Fruit fly (Drosophila melanogaster) whole organism, wandering third instar larva: ENCODE measurements around the gene Nepl3.

Experiments used
- Abd-B ChIP-seq: fragments of >200 bp; optimal IDR thresholded peaks from 2 replicates; lab custom pipeline; 2017; ENCODE audit warnings: missing biosample characterization, missing genetic modification characterization
- CG32264 ChIP-seq: fragments of 200-800 bp; sonication (Bioruptor generic); optimal IDR thresholded peaks from 2 replicates; lab custom pipeline; 2016; ENCODE audit warnings: missing biosample characterization, missing genetic modification characterization
- CG9705 ChIP-seq: fragments of 200-800 bp; sonication (Bioruptor generic); optimal IDR thresholded peaks from 2 replicates; lab custom pipeline; 2018; ENCODE audit warnings: missing biosample characterization, mild to moderate bottlenecking, missing genetic modification characterization
- CrebA ChIP-seq: fragments of 200-800 bp; sonication (Bioruptor generic); optimal IDR thresholded peaks from 2 replicates; lab custom pipeline; 2016; ENCODE audit warnings: missing biosample characterization, mild to moderate bottlenecking, missing genetic modification characterization, borderline replicate concordance
- Dfd ChIP-seq: fragments of >200 bp; optimal IDR thresholded peaks from 2 replicates; lab custom pipeline; 2017; ENCODE audit warnings: missing biosample characterization, missing genetic modification characterization
- Dif ChIP-seq: fragments of 200-275, 200-300 bp; sonication (Bioruptor generic); optimal IDR thresholded peaks from 2 replicates; lab custom pipeline; 2018; ENCODE audit warnings: missing biosample characterization, missing genetic modification characterization; ENCODE audit not compliant: partially characterized antibody
- GATAd ChIP-seq: sonication (Bioruptor generic); optimal IDR thresholded peaks from 2 replicates; lab custom pipeline; 2016; ENCODE audit warnings: missing biosample characterization, missing genetic modification characterization
- HLH106 ChIP-seq: fragments of 200-800 bp; optimal IDR thresholded peaks from 3 replicates; lab custom pipeline; 2019; ENCODE audit warnings: missing biosample characterization, mild to moderate bottlenecking, missing genetic modification characterization, moderate library complexity
- Hnf4 ChIP-seq: fragments of 200-800 bp; sonication (Bioruptor generic); optimal IDR thresholded peaks from 2 replicates; lab custom pipeline; 2016; ENCODE audit warnings: missing biosample characterization, mild to moderate bottlenecking, missing genetic modification characterization
- Hr78 ChIP-seq: fragments of >200 bp; optimal IDR thresholded peaks from 2 replicates; lab custom pipeline; 2017; ENCODE audit warnings: missing biosample characterization, missing genetic modification characterization
- Hr83 ChIP-seq: fragments of 200-300 bp; sonication (Bioruptor generic); optimal IDR thresholded peaks from 2 replicates; lab custom pipeline; 2016; ENCODE audit warnings: missing biosample characterization, mild to moderate bottlenecking, missing genetic modification characterization, moderate library complexity; ENCODE audit not compliant: poor library complexity, severe bottlenecking
- Jra ChIP-seq: sonication (Bioruptor generic); optimal IDR thresholded peaks from 2 replicates; lab custom pipeline; 2016; ENCODE audit warnings: missing biosample characterization, missing genetic modification characterization
- Mio ChIP-seq: sonication (Bioruptor generic); optimal IDR thresholded peaks from 2 replicates; lab custom pipeline; 2016; ENCODE audit warnings: missing biosample characterization, missing genetic modification characterization
- Myc ChIP-seq: fragments of >200 bp; optimal IDR thresholded peaks from 2 replicates; lab custom pipeline; 2017
- N ChIP-seq: fragments of >200 bp; optimal IDR thresholded peaks from 2 replicates; lab custom pipeline; 2018; ENCODE audit warnings: missing biosample characterization, missing external identifiers, missing genetic modification characterization
- OdsH ChIP-seq: fragments of 200-800 bp; sonication (Bioruptor generic); optimal IDR thresholded peaks from 2 replicates; lab custom pipeline; 2016; ENCODE audit warnings: missing biosample characterization, mild to moderate bottlenecking, missing genetic modification characterization
- Rel ChIP-seq, 2 experiments: fragments of 200-800 bp; sonication (Bioruptor generic) in 1 of 2; optimal IDR thresholded peaks; 2 replicates in 1 of 2; 3 replicates in 1 of 2; lab custom pipeline; 2016 to 2019; ENCODE audit warnings: mild to moderate bottlenecking in 2 of 2, missing biosample characterization in 2 of 2, missing genetic modification characterization in 2 of 2, moderate library complexity in 1 of 2
- Sp1 ChIP-seq: fragments of 200-800 bp; sonication (Bioruptor generic); optimal IDR thresholded peaks from 3 replicates; lab custom pipeline; 2019; ENCODE audit warnings: missing biosample characterization, mild to moderate bottlenecking, missing genetic modification characterization, moderate library complexity
- Vsx2 ChIP-seq: fragments of 200-300, 225-300 bp; sonication (Bioruptor generic); optimal IDR thresholded peaks from 2 replicates; lab custom pipeline; 2018; ENCODE audit warnings: missing biosample characterization, missing genetic modification characterization; ENCODE audit not compliant: partially characterized antibody
- br ChIP-seq: fragments of 200-800 bp; sonication (Bioruptor generic); optimal IDR thresholded peaks from 2 replicates; lab custom pipeline; 2016; ENCODE audit warnings: missing biosample characterization, missing genetic modification characterization
- brk ChIP-seq: fragments of 200-800 bp; sonication (Bioruptor generic); optimal IDR thresholded peaks from 2 replicates; lab custom pipeline; 2016; ENCODE audit warnings: missing biosample characterization, mild to moderate bottlenecking, missing genetic modification characterization
- dl ChIP-seq, 2 experiments: fragments of 175-275, 200-275 bp in 1 of 2; fragments of 200-275 bp in 1 of 2; sonication (Bioruptor generic); optimal IDR thresholded peaks; lab custom pipeline; 2018; ENCODE audit warnings: mild to moderate bottlenecking in 2 of 2, missing biosample characterization in 2 of 2, missing genetic modification characterization in 2 of 2, moderate library complexity in 2 of 2; ENCODE audit not compliant: partially characterized antibody in 2 of 2, insufficient read depth in 1 of 2
- dmrt93B ChIP-seq: fragments of 200-800 bp; sonication (Bioruptor generic); optimal IDR thresholded peaks from 2 replicates; lab custom pipeline; 2018; ENCODE audit warnings: missing biosample characterization, mild to moderate bottlenecking, missing genetic modification characterization
- dsf ChIP-seq: sonication (Bioruptor generic); optimal IDR thresholded peaks from 2 replicates; lab custom pipeline; 2016; ENCODE audit warnings: missing biosample characterization, missing genetic modification characterization, borderline replicate concordance
- ey ChIP-seq: fragments of 200-800 bp; sonication (Bioruptor generic); optimal IDR thresholded peaks from 2 replicates; lab custom pipeline; 2016; ENCODE audit warnings: missing biosample characterization, missing genetic modification characterization
- foxo ChIP-seq, 2 experiments: fragments of 200-800 bp; sonication (Bioruptor generic); optimal IDR thresholded peaks; 2 replicates in 1 of 2; 3 replicates in 1 of 2; lab custom pipeline; 2016 to 2017; ENCODE audit warnings: missing biosample characterization in 2 of 2, missing genetic modification characterization in 2 of 2
- fru ChIP-seq: fragments of 200-800 bp; sonication (Bioruptor generic); optimal IDR thresholded peaks from 3 replicates; lab custom pipeline; 2016; ENCODE audit warnings: missing biosample characterization, mild to moderate bottlenecking, missing genetic modification characterization
- h ChIP-seq: fragments of 200-800 bp; sonication (Bioruptor generic); optimal IDR thresholded peaks from 3 replicates; lab custom pipeline; 2016; ENCODE audit warnings: missing biosample characterization, mild to moderate bottlenecking, missing genetic modification characterization
- jim ChIP-seq: fragments of 175-275, 200-325 bp; sonication (Bioruptor generic); optimal IDR thresholded peaks from 2 replicates; lab custom pipeline; 2016; ENCODE audit warnings: missing biosample characterization, mild to moderate bottlenecking, missing genetic modification characterization
- lola ChIP-seq: fragments of >200 bp; optimal IDR thresholded peaks from 2 replicates; lab custom pipeline; 2017; ENCODE audit warnings: missing biosample characterization, missing genetic modification characterization
- pan ChIP-seq: fragments of >200 bp; optimal IDR thresholded peaks from 2 replicates; lab custom pipeline; 2017
- psq ChIP-seq: fragments of 200-800 bp; sonication (Bioruptor generic); optimal IDR thresholded peaks from 3 replicates; lab custom pipeline; 2017; ENCODE audit warnings: missing biosample characterization, mild to moderate bottlenecking, missing genetic modification characterization, moderate library complexity
- rgr ChIP-seq: fragments of 200-800 bp; sonication (Bioruptor generic); optimal IDR thresholded peaks from 3 replicates; lab custom pipeline; 2016; ENCODE audit warnings: missing biosample characterization, mild to moderate bottlenecking, missing genetic modification characterization
- sage ChIP-seq: fragments of 200-800 bp; sonication (Bioruptor generic); optimal IDR thresholded peaks from 2 replicates; lab custom pipeline; 2016; ENCODE audit warnings: missing biosample characterization, mild to moderate bottlenecking, missing genetic modification characterization
- sv ChIP-seq: fragments of 200-800 bp; sonication (Bioruptor generic); optimal IDR thresholded peaks from 3 replicates; lab custom pipeline; 2016; ENCODE audit warnings: missing biosample characterization, missing genetic modification characterization
- tai ChIP-seq: sonication (Bioruptor generic); optimal IDR thresholded peaks from 2 replicates; lab custom pipeline; 2016; ENCODE audit warnings: missing biosample characterization, missing genetic modification characterization
- usp ChIP-seq: fragments of >200 bp; optimal IDR thresholded peaks from 2 replicates; lab custom pipeline; 2017; ENCODE audit warnings: missing biosample characterization, missing genetic modification characterization
- woc ChIP-seq: sonication (Bioruptor generic); optimal IDR thresholded peaks from 2 replicates; lab custom pipeline; 2016; ENCODE audit warnings: missing biosample characterization, mild to moderate bottlenecking, missing genetic modification characterization

Nepl3 gene

DNA sequence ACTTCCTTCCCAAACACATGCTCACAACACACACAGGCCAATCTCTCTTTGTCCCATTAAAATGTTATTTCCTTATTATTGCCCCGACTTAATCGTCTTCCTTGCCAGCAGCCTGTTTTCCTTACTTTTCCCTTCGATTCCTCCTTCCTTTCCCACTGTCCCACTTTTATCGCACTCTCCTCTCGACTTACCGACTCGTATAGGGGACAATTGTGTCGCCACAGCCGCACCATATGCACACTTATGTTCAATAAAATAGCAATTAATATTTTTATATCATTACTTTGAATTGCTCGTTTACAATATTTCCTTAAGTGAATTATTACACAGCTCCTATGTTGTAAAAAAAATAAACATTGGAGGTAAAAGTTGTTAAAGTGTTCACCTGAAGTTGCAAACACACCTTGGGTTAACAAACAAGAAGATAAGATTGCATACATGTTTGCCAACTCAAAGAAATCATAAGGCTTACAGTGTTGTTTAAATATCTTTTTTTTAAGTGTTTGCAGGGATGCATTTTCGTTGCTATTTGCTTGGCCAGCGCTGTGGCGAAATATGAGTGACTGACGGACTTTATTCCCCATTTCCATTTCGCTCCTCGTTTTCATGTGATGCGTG is 29.0 kb upstream of the Nepl3 start (continued):
- no peak for TF ChIP-seq lola
- TF ChIP-seq woc (GFP tag; lab: Kevin White, UChicago), result peak; percentile 55

DNA sequence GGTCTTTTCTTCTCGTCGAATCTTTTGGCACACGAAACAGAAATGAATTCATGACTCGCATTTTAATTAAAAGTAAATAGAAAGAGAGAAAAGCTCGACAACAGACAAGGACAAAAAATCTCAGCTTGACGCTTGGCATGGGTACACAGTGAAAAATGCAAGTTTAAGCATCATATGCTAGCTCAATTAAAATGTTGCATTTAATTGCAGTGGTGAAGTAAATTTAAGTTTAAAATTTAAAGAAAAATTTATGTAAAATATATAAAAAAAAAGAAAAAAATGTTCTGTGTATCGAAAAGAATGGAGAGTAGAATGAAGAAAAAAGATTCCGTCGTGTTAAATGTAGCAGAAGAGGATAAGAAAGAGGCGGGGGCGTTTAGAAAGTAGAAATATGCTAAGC is 27.5 kb upstream of the Nepl3 start:
- TF ChIP-seq Hr78 (GFP tag; lab: Kevin White, UChicago), result no peak
- TF ChIP-seq CrebA (GFP tag; lab: Kevin White, UChicago), result no peak
- TF ChIP-seq dl (GFP tag; optimal IDR thresholded peaks at IDR 0.05; lab: Kevin White, UChicago; ENCODE audit: insufficient read depth in 1 of 2, partially characterized antibody in 2 of 2), result no peak
- TF ChIP-seq sage (GFP tag; lab: Kevin White, UChicago), result no peak
- TF ChIP-seq psq, result peak; percentile 42
- TF ChIP-seq dsf (GFP tag; lab: Kevin White, UChicago), result no peak
- no peak for TF ChIP-seq Jra (GFP tag; lab: Kevin White, UChicago)
- TF ChIP-seq Sp1 (GFP tag; lab: Kevin White, UChicago), result peak; percentile 10
- TF ChIP-seq lola, result no peak
- peak; percentile 39 for TF ChIP-seq Hnf4
- peak in 1 of 2 experiments; percentile 44 for TF ChIP-seq foxo (GFP tag; optimal IDR thresholded peaks at IDR 0.05; lab: Kevin White, UChicago)
- TF ChIP-seq Mio (GFP tag; lab: Kevin White, UChicago), result no peak
- no peak for TF ChIP-seq dmrt93B (GFP tag; lab: Kevin White, UChicago)
- TF ChIP-seq HLH106 (tag; lab: Kevin White, UChicago), result peak; percentile 25
- peak; percentile 32 for TF ChIP-seq rgr (GFP tag; lab: Kevin White, UChicago)
- TF ChIP-seq h (GFP tag; lab: Kevin White, UChicago), result peak; percentile 35
- TF ChIP-seq fru, result peak; percentile 29
- no peak for TF ChIP-seq ey (GFP tag; lab: Kevin White, UChicago)
- TF ChIP-seq pan (lab: Kevin White, UChicago), result no peak
- TF ChIP-seq br (GFP tag; lab: Kevin White, UChicago), result no peak
- TF ChIP-seq, all 38 proteins: peak for 8

DNA sequence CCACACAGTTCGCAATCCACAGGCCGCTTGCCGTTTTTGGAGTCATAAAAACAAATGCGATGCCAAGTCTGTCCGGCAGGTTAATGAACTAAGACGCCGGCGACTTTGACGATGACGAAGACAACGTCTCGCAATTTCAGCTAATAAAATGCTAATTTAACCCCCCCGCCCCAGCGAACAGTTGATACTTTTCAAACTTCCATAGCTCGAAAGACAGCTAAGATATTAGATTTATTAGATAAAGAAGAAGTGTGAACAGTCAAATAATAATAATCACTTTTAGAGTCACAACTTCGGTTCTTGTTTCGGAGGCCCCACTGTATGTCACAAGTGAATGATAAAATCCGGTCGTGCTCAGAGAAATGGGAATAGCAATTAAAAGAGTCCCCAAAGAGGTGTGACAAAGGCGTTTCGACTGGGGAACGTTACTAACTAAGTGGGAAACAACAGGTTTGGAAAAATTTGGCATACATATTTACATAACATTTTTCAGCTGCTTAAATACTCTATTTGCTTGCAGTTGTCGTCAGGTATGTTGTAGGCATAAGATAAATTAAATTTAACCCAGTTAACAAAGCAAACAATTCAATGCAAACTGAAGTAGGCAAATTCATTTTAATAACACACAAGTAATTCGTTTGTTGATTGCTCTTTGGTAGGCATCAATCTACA is 26.7 kb upstream of the Nepl3 start:
- TF ChIP-seq Jra (GFP tag; lab: Kevin White, UChicago), result peak; percentile 48
- no peak for TF ChIP-seq brk (GFP tag; lab: Kevin White, UChicago)
- no peak for TF ChIP-seq Dfd (GFP tag; lab: Kevin White, UChicago)
- no peak for TF ChIP-seq sage (GFP tag; lab: Kevin White, UChicago)
- no peak for TF ChIP-seq Dif
- peak; percentile 44 for TF ChIP-seq Hnf4
- TF ChIP-seq dmrt93B (GFP tag; lab: Kevin White, UChicago), result no peak
- peak; percentile 78 for TF ChIP-seq ey (GFP tag; lab: Kevin White, UChicago)
- TF ChIP-seq lola, result no peak
- TF ChIP-seq GATAd (GFP tag; lab: Kevin White, UChicago), result peak; percentile 6
- peak; percentile 25 for TF ChIP-seq rgr (GFP tag; lab: Kevin White, UChicago)
- TF ChIP-seq Sp1 (GFP tag; lab: Kevin White, UChicago), result peak; percentile 30
- no peak for TF ChIP-seq jim (GFP tag; lab: Kevin White, UChicago)
- peak; percentile 5 for TF ChIP-seq dsf (GFP tag; lab: Kevin White, UChicago)
- TF ChIP-seq pan (lab: Kevin White, UChicago), result no peak
- TF ChIP-seq CrebA (GFP tag; lab: Kevin White, UChicago), result no peak
- TF ChIP-seq woc (GFP tag; lab: Kevin White, UChicago), result peak; percentile 16
- TF ChIP-seq fru, result peak; percentile 71
- TF ChIP-seq Myc (lab: Kevin White, UChicago), result no peak
- peak; percentile 64 for TF ChIP-seq br (GFP tag; lab: Kevin White, UChicago)
- TF ChIP-seq CG9705 (GFP tag; lab: Kevin White, UChicago), result no peak
- peak; percentile 28 for TF ChIP-seq psq
- no peak for TF ChIP-seq sv (GFP tag; lab: Kevin White, UChicago)
- no peak for TF ChIP-seq CG32264 (GFP tag; lab: Kevin White, UChicago)
- TF ChIP-seq Vsx2 (GFP tag; lab: Kevin White, UChicago), result no peak
- no peak for TF ChIP-seq Hr83 (GFP tag; lab: Kevin White, UChicago)
- TF ChIP-seq h (GFP tag; lab: Kevin White, UChicago), result peak; percentile 51
- TF ChIP-seq usp, result no peak
- TF ChIP-seq dl (GFP tag; optimal IDR thresholded peaks at IDR 0.05; lab: Kevin White, UChicago; ENCODE audit: insufficient read depth in 1 of 2, partially characterized antibody in 2 of 2), result no peak
- TF ChIP-seq Hr78 (GFP tag; lab: Kevin White, UChicago), result no peak
- TF ChIP-seq OdsH (GFP tag; lab: Kevin White, UChicago), result peak; percentile 63
- no peak for TF ChIP-seq Mio (GFP tag; lab: Kevin White, UChicago)
- peak in 1 of 2 experiments; percentile 56 for TF ChIP-seq foxo (GFP tag; optimal IDR thresholded peaks at IDR 0.05; lab: Kevin White, UChicago)
- peak; percentile 52 for TF ChIP-seq HLH106 (tag; lab: Kevin White, UChicago)
- TF ChIP-seq N (GFP tag; lab: Kevin White, UChicago), result no peak
- no peak for TF ChIP-seq Abd-B (GFP tag; lab: Kevin White, UChicago)
- peak; percentile 57 for TF ChIP-seq tai
- TF ChIP-seq Rel (GFP tag; optimal IDR thresholded peaks at IDR 0.05; lab: Kevin White, UChicago), result no peak
- TF ChIP-seq Rel (tag; optimal IDR thresholded peaks at IDR 0.05; lab: Kevin White, UChicago), result no peak
- TF ChIP-seq, all 38 proteins: peak for 16
